Worm (Caenorhabditis elegans) whole organism, mixed stage, embryonic: ENCODE measurements around the gene kcc-1.

Experiments used
- blmp-1 ChIP-seq: fragments of 150-350 bp; optimal IDR thresholded peaks from 2 replicates; lab custom pipeline; 2014; ENCODE audit warnings: missing biosample characterization, missing genetic modification characterization
- ces-1 ChIP-seq: fragments of 150-350 bp; optimal IDR thresholded peaks from 2 replicates; lab custom pipeline; 2014; ENCODE audit warnings: missing biosample characterization, missing genetic modification reagents, missing genetic modification characterization
- mab-5 ChIP-seq: fragments of 150-350 bp; optimal IDR thresholded peaks from 2 replicates; lab custom pipeline; 2014; ENCODE audit warnings: missing biosample characterization, missing genetic modification characterization
- nhr-2 ChIP-seq: fragments of 150-350 bp; optimal IDR thresholded peaks from 2 replicates; lab custom pipeline; 2014; ENCODE audit warnings: missing biosample characterization, missing genetic modification characterization
- nhr-76 ChIP-seq: sonication (generic microtip); optimal IDR thresholded peaks from 2 replicates; lab custom pipeline; 2017; ENCODE audit warnings: missing biosample characterization, missing genetic modification characterization
- pha-4 ChIP-seq: fragments of 150-350 bp; optimal IDR thresholded peaks from 2 replicates; lab custom pipeline; 2018; ENCODE audit warnings: missing biosample characterization, missing genetic modification reagents, missing genetic modification characterization
- sptf-1 ChIP-seq: sonication (generic microtip); optimal IDR thresholded peaks from 2 replicates; lab custom pipeline; 2017; ENCODE audit warnings: mild to moderate bottlenecking, missing genetic modification characterization, moderate library complexity, missing compliant biosample characterization
- unc-62 ChIP-seq: fragments of 150-350 bp; optimal IDR thresholded peaks from 2 replicates; lab custom pipeline; 2014; ENCODE audit warnings: missing biosample characterization, missing genetic modification reagents, missing genetic modification characterization

DNA sequence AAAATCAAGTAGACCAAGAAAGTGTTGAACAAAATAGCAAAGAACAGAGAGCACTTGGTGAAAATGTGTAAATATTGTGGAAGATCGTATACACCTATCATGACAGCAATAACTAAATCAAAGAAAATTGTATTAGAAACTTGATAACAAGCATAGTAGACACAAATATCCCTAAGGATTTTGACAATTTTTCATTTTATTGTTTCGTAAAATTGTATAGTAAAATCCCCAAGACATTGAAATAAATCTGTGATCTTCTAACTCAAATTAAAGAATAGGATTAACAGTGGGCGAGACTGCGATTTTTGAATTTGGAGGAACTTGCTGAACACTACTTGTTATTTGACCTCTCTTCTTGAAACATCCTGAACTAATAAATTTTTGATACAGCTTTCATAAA, 34.8 kb upstream of the kcc-1 start, which contains the start of gene str-220:
- TF ChIP-seq nhr-2, result no peak
- TF ChIP-seq nhr-76 (tag; lab: Kevin White, UChicago), result no peak
- no peak for TF ChIP-seq blmp-1
- no peak for TF ChIP-seq unc-62 (GFP tag; lab: Kevin White, UChicago)
- TF ChIP-seq sptf-1 (tag; lab: Kevin White, UChicago), result no peak
- no peak for TF ChIP-seq ces-1 (GFP tag; lab: Kevin White, UChicago)
- no peak for TF ChIP-seq pha-4
- no peak for TF ChIP-seq mab-5 (tag; lab: Kevin White, UChicago)
